Fruit fly (Drosophila melanogaster): ENCODE measurements around the gene mRpS6.
A peak's percentile ranks its signal among the peaks of the same experiment; 100 is the strongest.

The mRpS6 gene

DNA sequence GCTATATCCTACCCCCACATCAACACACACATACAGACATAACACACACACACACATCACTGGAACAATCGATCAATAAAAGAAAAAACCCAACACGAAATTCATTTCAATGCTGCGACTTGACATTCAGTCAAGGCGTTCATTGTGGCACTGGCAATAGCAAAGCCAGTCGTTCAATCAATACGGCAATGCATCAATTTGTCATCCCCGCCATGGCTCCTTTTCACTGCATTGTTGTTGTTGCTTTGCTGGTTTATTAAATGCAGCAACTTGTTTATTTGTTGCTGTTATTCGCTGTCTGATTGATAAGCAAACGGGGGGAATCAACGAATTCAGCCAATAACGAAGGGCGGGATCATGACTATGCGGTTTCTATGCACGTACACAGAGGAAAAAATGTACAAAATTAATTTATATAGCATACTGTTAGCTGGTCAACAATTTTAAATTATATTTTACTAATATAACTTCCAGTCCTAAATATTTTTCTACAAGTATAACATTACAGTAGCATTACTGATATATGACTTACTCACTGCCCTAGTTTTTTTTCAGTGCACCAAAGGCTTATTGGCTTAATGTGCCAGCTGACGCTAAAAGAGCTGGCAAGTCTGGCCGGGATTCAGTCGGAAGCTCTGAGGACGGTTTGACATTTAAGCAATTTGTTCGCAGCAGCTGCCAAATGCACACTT, 11.5 kb downstream of the mRpS6 start (continued):
- TF ChIP-seq HLHmδ (GFP tag; optimal IDR thresholded peaks at IDR 0.05) = no peak
- peak; percentile 20 for TF ChIP-seq CoRest (tag; optimal IDR thresholded peaks at IDR 0.05)
- TF ChIP-seq CG18011 (GFP tag; optimal IDR thresholded peaks at IDR 0.05) = no peak
- no peak for TF ChIP-seq CG16813 (GFP tag; IDR thresholded peaks at IDR 0.05; ENCODE audit: partially characterized antibody)
- TF ChIP-seq CG1024 (GFP tag; IDR thresholded peaks at IDR 0.05) = no peak
- no peak for TF ChIP-seq Awh (GFP tag; IDR thresholded peaks at IDR 0.05)
- no peak for TF ChIP-seq CG3847 (GFP tag; IDR thresholded peaks at IDR 0.05)
- TF ChIP-seq CG2712 (tag; optimal IDR thresholded peaks at IDR 0.05) = peak; percentile 32
- peak; percentile 31 for TF ChIP-seq Oli (tag; optimal IDR thresholded peaks at IDR 0.05)
- TF ChIP-seq CG2875 (GFP tag; optimal IDR thresholded peaks at IDR 0.05) = no peak
- no peak for TF ChIP-seq Sry-β (GFP tag; optimal IDR thresholded peaks at IDR 0.05)
- no peak for TF ChIP-seq Rx (GFP tag; IDR thresholded peaks at IDR 0.05)
- TF ChIP-seq CG33557 (GFP tag; optimal IDR thresholded peaks at IDR 0.05) = no peak
- no peak for TF ChIP-seq Atf-2 (GFP tag; optimal IDR thresholded peaks at IDR 0.05)
- TF ChIP-seq grau (tag; optimal IDR thresholded peaks at IDR 0.05) = peak; percentile 31
- TF ChIP-seq D19A (tag; optimal IDR thresholded peaks at IDR 0.05) = no peak
- no peak for TF ChIP-seq CrebB (tag; optimal IDR thresholded peaks at IDR 0.05)
- TF ChIP-seq fd102C (GFP tag; optimal IDR thresholded peaks at IDR 0.05) = no peak
- 0 out of 2 replicates have a peak, but pooled peaks have one; percentile 28 for TF ChIP-seq wor (GFP tag; IDR thresholded peaks at IDR 0.05)
- no peak for TF ChIP-seq Deaf1 (tag; optimal IDR thresholded peaks at IDR 0.05)
- TF ChIP-seq CG9817 (tag; optimal IDR thresholded peaks at IDR 0.05) = peak; percentile 14
- no peak for TF ChIP-seq CG8924 (tag; optimal IDR thresholded peaks at IDR 0.05)
- no peak for TF ChIP-seq CG11085 (GFP tag; IDR thresholded peaks at IDR 0.05)
- TF ChIP-seq lmd (GFP tag; IDR thresholded peaks at IDR 0.05) = peak; percentile 34; the same call in 1 of the 2 replicates
- TF ChIP-seq prd (optimal IDR thresholded peaks at IDR 0.05) = no peak
- no peak for TF ChIP-seq prd (GFP tag; IDR thresholded peaks at IDR 0.05)
- no peak for TF ChIP-seq CG18599 (GFP tag; optimal IDR thresholded peaks at IDR 0.05)
- peak; percentile 53 for TF ChIP-seq dmrt99B (tag; optimal IDR thresholded peaks at IDR 0.05)
- no peak for TF ChIP-seq CG31224 (GFP tag; IDR thresholded peaks at IDR 0.05)
- TF ChIP-seq CG10147 (GFP tag; optimal IDR thresholded peaks at IDR 0.05) = no peak
- TF ChIP-seq gcm2 (GFP tag; optimal IDR thresholded peaks at IDR 0.05) = no peak
- TF ChIP-seq stc (GFP tag; IDR thresholded peaks at IDR 0.05) = no peak
- TF ChIP-seq Rfx (GFP tag; IDR thresholded peaks at IDR 0.05) = peak; percentile 32; the same call in 1 of the 2 replicates
- no peak for TF ChIP-seq Pdp1 (GFP tag; optimal IDR thresholded peaks at IDR 0.05)
- TF ChIP-seq CG15073 (GFP tag; optimal IDR thresholded peaks at IDR 0.05) = no peak
- TF ChIP-seq Dp (GFP tag; optimal IDR thresholded peaks at IDR 0.05) = no peak
- TF ChIP-seq Dek (tag; optimal IDR thresholded peaks at IDR 0.05) = no peak
- no peak for TF ChIP-seq CG9932 (GFP tag; IDR thresholded peaks at IDR 0.05)
- no peak for TF ChIP-seq CG6854 (GFP tag; optimal IDR thresholded peaks at IDR 0.05)
- no peak for TF ChIP-seq trem (tag; optimal IDR thresholded peaks at IDR 0.05)
- TF ChIP-seq CG1603 (tag; optimal IDR thresholded peaks at IDR 0.05) = peak; percentile 51
- no peak for TF ChIP-seq CG11456 (GFP tag; IDR thresholded peaks at IDR 0.05)
- no peak for TF ChIP-seq Mad (GFP tag; optimal IDR thresholded peaks at IDR 0.05)
- no peak for TF ChIP-seq bbx (GFP tag; IDR thresholded peaks at IDR 0.05; ENCODE audit: partially characterized antibody)
- TF ChIP-seq CG15479 (GFP tag; optimal IDR thresholded peaks at IDR 0.05) = no peak
- TF ChIP-seq bsh (GFP tag; optimal IDR thresholded peaks at IDR 0.05) = peak in 1 of 2 experiments; percentile 21
- TF ChIP-seq CG7745 (tag; optimal IDR thresholded peaks at IDR 0.05) = no peak
- TF ChIP-seq Sox102F (GFP tag; optimal IDR thresholded peaks at IDR 0.05) = peak; percentile 40
- TF ChIP-seq z (GFP tag; IDR thresholded peaks at IDR 0.05) = no peak
